Fruit fly (Drosophila melanogaster) whole organism, embryonic: ENCODE data around the gene CG15196.

Source experiments
- Abd-B ChIP-seq: fragments of 200-800 bp; sonication (Bioruptor generic); optimal IDR thresholded peaks from 2 replicates; lab custom pipeline; 2018; ENCODE audit warnings: missing biosample characterization, mild to moderate bottlenecking, missing genetic modification characterization, moderate library complexity
- Adf1 ChIP-seq: fragments of 200-800 bp; sonication (Bioruptor generic); IDR thresholded peaks from 2 replicates; pipeline ENCODE4 v1.3.6; 2022; ENCODE audit warnings: missing biosample characterization, missing genetic modification characterization
- CG10565 ChIP-seq: fragments of 200-800 bp; sonication (Bioruptor generic); optimal IDR thresholded peaks from 3 replicates; lab custom pipeline; 2016; ENCODE audit warnings: missing biosample characterization, mild to moderate bottlenecking, missing genetic modification characterization
- CG11093 ChIP-seq: fragments of 200-800 bp; sonication (Bioruptor generic); IDR thresholded peaks from 3 replicates; pipeline ENCODE4 v1.3.6; 2022; ENCODE audit warnings: missing biosample characterization, missing genetic modification characterization
- CG14014 ChIP-seq: fragments of 200-800 bp; sonication (Bioruptor generic); IDR thresholded peaks from 2 replicates; pipeline ENCODE4 v1.3.6; 2022; ENCODE audit warnings: missing biosample characterization, missing genetic modification characterization
- CG1529 ChIP-seq: fragments of 200-800 bp; sonication (Bioruptor generic); optimal IDR thresholded peaks from 3 replicates; lab custom pipeline; 2018; ENCODE audit warnings: missing biosample characterization, missing genetic modification characterization
- CG1603 ChIP-seq: fragments of 200-800 bp; sonication (Bioruptor generic); optimal IDR thresholded peaks from 2 replicates; lab custom pipeline; 2019; ENCODE audit warnings: missing biosample characterization, mild to moderate bottlenecking, missing genetic modification characterization, moderate library complexity
- CG17829 ChIP-seq: fragments of 200-800 bp; optimal IDR thresholded peaks from 2 replicates; lab custom pipeline; 2019; ENCODE audit warnings: missing biosample characterization, mild to moderate bottlenecking, missing genetic modification characterization, moderate library complexity
- CG18599 ChIP-seq: fragments of 200-800 bp; sonication (Bioruptor generic); optimal IDR thresholded peaks from 3 replicates; lab custom pipeline; 2017; ENCODE audit warnings: missing biosample characterization, missing genetic modification characterization, mild to moderate bottlenecking, moderate library complexity, missing genetic modification reagents
- CG2712 ChIP-seq: fragments of 200-800 bp; optimal IDR thresholded peaks from 3 replicates; lab custom pipeline; 2019; ENCODE audit warnings: missing biosample characterization, mild to moderate bottlenecking, missing genetic modification characterization, moderate library complexity
- CG30020 ChIP-seq: fragments of 200-800 bp; optimal IDR thresholded peaks from 2 replicates; lab custom pipeline; 2019; ENCODE audit warnings: missing biosample characterization, mild to moderate bottlenecking, missing genetic modification characterization, moderate library complexity
- CG3163 ChIP-seq: fragments of 200-800 bp; sonication (Bioruptor generic); optimal IDR thresholded peaks from 3 replicates; lab custom pipeline; 2016; ENCODE audit warnings: missing biosample characterization, missing genetic modification characterization
- CG3281 ChIP-seq: fragments of 200-800 bp; sonication (Bioruptor generic); optimal IDR thresholded peaks from 3 replicates; lab custom pipeline; 2017; ENCODE audit warnings: missing biosample characterization, mild to moderate bottlenecking, missing genetic modification characterization
- CG4707 ChIP-seq: fragments of 200-800 bp; sonication (Bioruptor generic); optimal IDR thresholded peaks from 2 replicates; lab custom pipeline; 2018; ENCODE audit warnings: missing biosample characterization, mild to moderate bottlenecking, missing genetic modification characterization, moderate library complexity
- CG6765 ChIP-seq: fragments of 200-800 bp; sonication (Bioruptor generic); optimal IDR thresholded peaks from 3 replicates; lab custom pipeline; 2017; ENCODE audit warnings: missing biosample characterization, mild to moderate bottlenecking, missing genetic modification characterization
- CG7786 ChIP-seq: fragments of 200-800 bp; sonication (Bioruptor generic); optimal IDR thresholded peaks from 2 replicates; lab custom pipeline; 2016; ENCODE audit warnings: missing biosample characterization, missing genetic modification characterization
- CG8089 ChIP-seq: fragments of 200-800 bp; sonication (Bioruptor generic); optimal IDR thresholded peaks from 3 replicates; lab custom pipeline; 2016; ENCODE audit warnings: missing biosample characterization, missing genetic modification characterization
- CG8290 ChIP-seq, 3 experiments: fragments of 200-800 bp; sonication (Bioruptor generic); optimal IDR thresholded peaks; 2 replicates each; lab custom pipeline; 2016 to 2019; ENCODE audit warnings: missing biosample characterization in 3 of 3, missing genetic modification characterization in 3 of 3, mild to moderate bottlenecking in 2 of 3, moderate library complexity in 1 of 3
- CG9727 ChIP-seq: fragments of 200-800 bp; sonication (Bioruptor generic); optimal IDR thresholded peaks from 3 replicates; lab custom pipeline; 2017; ENCODE audit warnings: missing biosample characterization, mild to moderate bottlenecking, missing genetic modification characterization
- Dad ChIP-seq: fragments of 200-800 bp; sonication (Bioruptor generic); optimal IDR thresholded peaks from 3 replicates; lab custom pipeline; 2016; ENCODE audit warnings: missing biosample characterization, missing genetic modification characterization
- H2.0 ChIP-seq: fragments of 200-800 bp; sonication (Bioruptor generic); IDR thresholded peaks from 2 replicates; pipeline ENCODE4 v1.3.6; 2022; ENCODE audit warnings: missing biosample characterization, missing genetic modification characterization
- HLHmδ ChIP-seq: fragments of 200-800 bp; sonication (Bioruptor generic); optimal IDR thresholded peaks from 2 replicates; lab custom pipeline; 2018; ENCODE audit warnings: missing biosample characterization, mild to moderate bottlenecking, missing genetic modification characterization, moderate library complexity
- Hr39 ChIP-seq: fragments of >200 bp; optimal IDR thresholded peaks from 2 replicates; lab custom pipeline; 2017
- Pdp1 ChIP-seq, 2 experiments: fragments of 200-800 bp; sonication (Bioruptor generic); optimal IDR thresholded peaks; 3 replicates each; lab custom pipeline; 2016; ENCODE audit warnings: missing biosample characterization in 2 of 2, missing genetic modification characterization in 2 of 2, mild to moderate bottlenecking in 1 of 2, moderate library complexity in 1 of 2
- Sox102F ChIP-seq: fragments of 200-800 bp; sonication (Bioruptor generic); optimal IDR thresholded peaks from 2 replicates; lab custom pipeline; 2018; ENCODE audit warnings: missing biosample characterization, mild to moderate bottlenecking, missing genetic modification characterization, moderate library complexity
- croc ChIP-seq: fragments of 200-800 bp; sonication (Bioruptor generic); conservative IDR thresholded peaks from 3 replicates; pipeline ENCODE4 v1.3.6; 2022; ENCODE audit warnings: missing biosample characterization, missing genetic modification characterization
- exex ChIP-seq: fragments of 200-800 bp; sonication (Bioruptor generic); optimal IDR thresholded peaks from 4 replicates; lab custom pipeline; 2018; ENCODE audit warnings: missing biosample characterization, mild to moderate bottlenecking, missing genetic modification characterization, moderate library complexity
- fd3F ChIP-seq: fragments of 200-800 bp; sonication (Bioruptor generic); optimal IDR thresholded peaks from 2 replicates; lab custom pipeline; 2018; ENCODE audit warnings: missing biosample characterization, mild to moderate bottlenecking, missing genetic modification characterization, moderate library complexity
- hth ChIP-seq: fragments of >200 bp; optimal IDR thresholded peaks from 2 replicates; lab custom pipeline; 2017; ENCODE audit warnings: inconsistent platforms
- jigr1 ChIP-seq: fragments of 200-800 bp; sonication (Bioruptor generic); IDR thresholded peaks from 3 replicates; pipeline ENCODE4 v1.3.6; 2022; ENCODE audit warnings: missing biosample characterization, missing genetic modification characterization
- lmd ChIP-seq: fragments of 200-800 bp; sonication (Bioruptor generic); IDR thresholded peaks from 2 replicates; pipeline ENCODE4 v1.3.6; 2022; ENCODE audit warnings: missing biosample characterization, missing genetic modification characterization
- mirr ChIP-seq: fragments of 200-800 bp; sonication (Bioruptor generic); optimal IDR thresholded peaks from 3 replicates; lab custom pipeline; 2018; ENCODE audit warnings: missing biosample characterization, mild to moderate bottlenecking, missing genetic modification characterization
- nerfin-2 ChIP-seq: fragments of 200-800 bp; sonication (Bioruptor generic); IDR thresholded peaks from 2 replicates; pipeline ENCODE4 v1.3.6; 2022; ENCODE audit warnings: missing biosample characterization, missing genetic modification characterization; ENCODE audit not compliant: partially characterized antibody
- pan ChIP-seq, 4 experiments: fragments of >200 bp in 3 of 4; fragments of 200-800 bp in 1 of 4; sonication (Bioruptor generic) in 1 of 4; optimal IDR thresholded peaks in 3 of 4; IDR thresholded peaks in 1 of 4; 2 replicates each; pipeline versions ENCODE4 v1.3.6 to Lab custom; 2017 to 2022; ENCODE audit warnings: missing biosample characterization in 2 of 4, missing genetic modification characterization in 2 of 4, mixed read lengths in 1 of 4
- pita ChIP-seq: fragments of 200-800 bp; sonication (Bioruptor generic); optimal IDR thresholded peaks from 2 replicates; lab custom pipeline; 2017; ENCODE audit warnings: missing biosample characterization, mild to moderate bottlenecking, missing genetic modification characterization
- prd ChIP-seq, 3 experiments: fragments of >200 bp in 2 of 3; fragments of 200-800 bp in 1 of 3; sonication (Bioruptor generic) in 1 of 3; optimal IDR thresholded peaks in 2 of 3; IDR thresholded peaks in 1 of 3; 2 replicates in 2 of 3; 3 replicates in 1 of 3; pipeline versions ENCODE4 v1.3.6 to Lab custom; 2017 to 2022; ENCODE audit warnings: missing biosample characterization in 1 of 3, missing genetic modification characterization in 1 of 3
- pzg ChIP-seq: fragments of 200-800 bp; sonication (Bioruptor generic); optimal IDR thresholded peaks from 3 replicates; lab custom pipeline; 2018; ENCODE audit warnings: missing biosample characterization, mild to moderate bottlenecking, missing genetic modification characterization, moderate library complexity
- sug ChIP-seq: fragments of 200-800 bp; optimal IDR thresholded peaks from 2 replicates; lab custom pipeline; 2019; ENCODE audit warnings: missing biosample characterization, mild to moderate bottlenecking, missing genetic modification characterization, moderate library complexity
- tio ChIP-seq: fragments of 200-800 bp; sonication (Bioruptor generic); optimal IDR thresholded peaks from 2 replicates; lab custom pipeline; 2017; ENCODE audit warnings: missing biosample characterization, missing genetic modification characterization, inconsistent platforms
- twi ChIP-seq: fragments of 200-800 bp; optimal IDR thresholded peaks from 2 replicates; lab custom pipeline; 2019; ENCODE audit warnings: missing biosample characterization, mild to moderate bottlenecking, missing genetic modification characterization, moderate library complexity
- unpg ChIP-seq: fragments of 200-800 bp; sonication (Bioruptor generic); optimal IDR thresholded peaks from 3 replicates; lab custom pipeline; 2018; ENCODE audit warnings: missing biosample characterization, mild to moderate bottlenecking, missing genetic modification characterization, moderate library complexity

The CG15196 gene

DNA sequence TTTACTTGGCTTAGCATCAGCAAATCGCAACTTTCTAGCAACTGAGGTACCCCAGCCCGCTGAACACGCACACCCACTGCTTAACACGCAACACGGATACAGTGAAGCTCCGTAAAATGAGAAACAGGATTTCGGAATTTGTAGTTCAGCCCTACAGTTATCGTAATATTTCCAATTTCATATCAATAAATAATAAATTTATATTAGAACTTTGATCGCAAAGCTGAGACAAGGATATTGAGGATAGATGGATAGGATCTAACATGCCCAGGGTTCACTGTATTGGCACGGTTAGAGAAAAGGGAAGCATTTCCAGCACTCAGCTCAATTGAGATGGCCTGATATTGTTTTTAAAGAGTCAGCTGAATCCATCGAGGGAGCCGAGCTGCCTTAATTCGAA lies 9.5 kb downstream of the CG15196 start (continued):
- TF ChIP-seq prd (optimal IDR thresholded peaks at IDR 0.05; lab: Kevin White, UChicago) (no peak), prd (GFP tag; IDR thresholded peaks at IDR 0.05; lab: Robert Waterston, UW) (0 out of 3 replicates have a peak, but pooled peaks have one; percentile 29), CG6765 (GFP tag; lab: Kevin White, UChicago) (no peak), jigr1 (GFP tag; lab: Robert Waterston, UW) (no peak), pita (GFP tag; lab: Kevin White, UChicago) (no peak), HLHmδ (no peak), hth (lab: Kevin White, UChicago) (no peak), Hr39 (no peak), CG3163 (GFP tag; lab: Kevin White, UChicago) (no peak), pan (optimal IDR thresholded peaks at IDR 0.05; lab: Kevin White, UChicago) (no peak), pan (GFP tag; optimal IDR thresholded peaks at IDR 0.05 in 1 of 2, IDR thresholded peaks at IDR 0.05 in 1 of 2) (peak in 1 of 2 experiments; percentile 44), CG3281 (GFP tag; lab: Kevin White, UChicago) (peak; percentile 11), pzg (GFP tag; lab: Kevin White, UChicago) (no peak), Adf1 (GFP tag; lab: Robert Waterston, UW) (no peak), lmd (GFP tag; lab: Robert Waterston, UW) (peak; percentile 29; the same call in 1 of the 2 replicates), Abd-B (GFP tag; lab: Kevin White, UChicago) (no peak), CG4707 (no peak), CG10565 (no peak), fd3F (GFP tag; lab: Kevin White, UChicago) (peak; percentile 10), CG1603 (peak; percentile 20), croc (GFP tag; lab: Robert Waterston, UW) (no peak), CG14014 (peak; percentile 31; the same call in 1 of the 2 replicates), CG18599 (GFP tag; lab: Kevin White, UChicago) (peak; percentile 42), Dad (GFP tag; lab: Kevin White, UChicago) (no peak), CG9727 (GFP tag; lab: Kevin White, UChicago) (no peak), H2.0 (GFP tag; lab: Robert Waterston, UW) (no peak)

DNA sequence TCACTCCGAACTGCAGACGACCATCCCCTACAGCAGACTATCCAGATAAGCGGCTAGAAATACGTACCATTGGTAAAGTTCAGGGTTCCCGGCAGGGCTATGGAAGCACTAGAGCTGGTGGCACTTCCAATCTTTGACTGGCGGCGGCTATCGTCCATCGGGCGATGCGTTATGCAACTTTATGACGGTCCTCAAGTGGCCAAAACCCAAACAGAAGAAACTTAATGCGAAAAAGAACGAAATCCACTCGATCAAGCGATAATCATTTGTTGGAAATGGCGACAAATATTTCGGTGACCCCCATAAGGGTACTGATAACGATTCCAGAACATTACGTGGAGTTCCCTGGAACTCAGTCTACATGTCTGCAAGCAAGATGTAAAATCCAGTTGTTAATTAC lies 10.2 kb downstream of the CG15196 start:
- TF ChIP-seq exex (tag; lab: Kevin White, UChicago) (peak; percentile 42), CG8290 (GFP tag; optimal IDR thresholded peaks at IDR 0.05; lab: Kevin White, UChicago) (no peak), CG8290 (tag; optimal IDR thresholded peaks at IDR 0.05; lab: Kevin White, UChicago) (no peak), tio (GFP tag; lab: Kevin White, UChicago) (no peak), twi (tag; lab: Kevin White, UChicago) (no peak), CG17829 (tag; lab: Kevin White, UChicago) (no peak), CG11093 (GFP tag; lab: Robert Waterston, UW) (no peak), unpg (GFP tag; lab: Kevin White, UChicago) (no peak), nerfin-2 (GFP tag; lab: Robert Waterston, UW) (no peak), CG7786 (no peak), mirr (GFP tag; lab: Kevin White, UChicago) (no peak), sug (tag; lab: Kevin White, UChicago) (peak; percentile 50), Pdp1 (GFP tag; optimal IDR thresholded peaks at IDR 0.05; lab: Kevin White, UChicago) (peak in 1 of 2 experiments; percentile 68), CG2712 (tag; lab: Kevin White, UChicago) (no peak), CG1603 (no peak), CG30020 (tag; lab: Kevin White, UChicago) (no peak), Sox102F (GFP tag; lab: Kevin White, UChicago) (no peak), CG1529 (GFP tag; lab: Kevin White, UChicago) (no peak), CG8089 (GFP tag; lab: Kevin White, UChicago) (no peak)
